Worm (Caenorhabditis elegans) whole organism, midembryonic: ENCODE measurements around the gene sdz-6.

ENCODE experiments used
- T22C8.4 ChIP-seq: fragments of 200-800 bp; sonication (Bioruptor generic); IDR thresholded peaks from 2 replicates; pipeline ENCODE4 v1.3.6; 2022; ENCODE audit warnings: missing genetic modification characterization, missing compliant biosample characterization
- cog-1 ChIP-seq: sonication (generic microtip); optimal IDR thresholded peaks from 2 replicates; lab custom pipeline; 2016; ENCODE audit warnings: missing genetic modification characterization, missing compliant biosample characterization
- flt-1 ChIP-seq: fragments of 200-800 bp; sonication (Bioruptor generic); IDR thresholded peaks from 2 replicates; pipeline ENCODE4 v1.3.6; 2022; ENCODE audit warnings: missing genetic modification characterization, missing compliant biosample characterization
- klf-2 ChIP-seq: fragments of 200-800 bp; sonication (Bioruptor generic); conservative IDR thresholded peaks from 2 replicates; pipeline ENCODE4 v1.3.6; 2022; ENCODE audit warnings: missing genetic modification reagents, missing genetic modification characterization, missing compliant biosample characterization
- med-1 ChIP-seq: sonication (generic microtip); optimal IDR thresholded peaks from 2 replicates; lab custom pipeline; 2017; ENCODE audit warnings: missing genetic modification characterization, mild to moderate bottlenecking, missing compliant biosample characterization, antibody characterized with exemption, missing genetic modification reagents; ENCODE audit not compliant: insufficient read depth
- ref-1 ChIP-seq: fragments of 200-800 bp; sonication (Bioruptor generic); conservative IDR thresholded peaks from 2 replicates; pipeline ENCODE4 v1.3.6; 2022; ENCODE audit warnings: missing genetic modification reagents, missing genetic modification characterization, missing compliant biosample characterization
- tab-1 ChIP-seq: fragments of 200-800 bp; sonication (Bioruptor generic); IDR thresholded peaks from 2 replicates; pipeline ENCODE4 v1.3.6; 2022; ENCODE audit warnings: missing genetic modification characterization, missing compliant biosample characterization
- ztf-23 ChIP-seq: fragments of 200-800 bp; sonication (Bioruptor generic); IDR thresholded peaks from 2 replicates; pipeline ENCODE4 v1.3.6; 2022; ENCODE audit warnings: missing genetic modification reagents, missing genetic modification characterization, missing compliant biosample characterization
- ztf-29 ChIP-seq: fragments of 200-800 bp; sonication (Bioruptor generic); IDR thresholded peaks from 2 replicates; pipeline ENCODE4 v1.3.6; 2022; ENCODE audit warnings: missing genetic modification reagents, missing genetic modification characterization, missing compliant biosample characterization

The sdz-6 gene

DNA sequence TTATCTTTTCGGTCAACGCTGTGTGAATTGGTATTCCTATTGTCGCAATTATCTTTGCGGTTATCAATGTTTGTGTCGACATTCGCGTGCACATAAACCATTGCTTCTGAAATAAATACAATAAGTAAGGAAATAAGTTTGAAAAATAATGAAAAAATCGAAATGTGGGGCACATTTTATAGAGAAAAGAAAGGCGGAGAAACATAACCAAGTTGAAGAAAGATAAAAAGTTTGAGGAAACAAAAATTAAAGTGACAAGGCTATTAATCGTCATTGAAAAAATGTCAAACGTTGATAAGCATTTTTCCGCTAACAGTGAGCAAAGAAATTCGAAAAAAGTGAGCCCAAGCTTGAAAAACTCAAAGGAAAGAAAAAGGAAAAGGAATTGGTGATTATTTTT, 2.0 kb downstream of the sdz-6 start, which contains the start of gene C43D7.4:
C43D7.4 (minus strand) TSS at position 101 of the 400 bp plus-strand sequence.
- TF ChIP-seq tab-1 (GFP tag; lab: Robert Waterston, UW) (no peak), ztf-29 (no peak), med-1 (GFP tag; lab: Kevin White, UChicago) (no peak), ztf-23 (no peak), flt-1 (no peak), klf-2 (no peak), cog-1 (no peak), ref-1 (GFP tag; lab: Robert Waterston, UW) (no peak), T22C8.4 (no peak)

DNA sequence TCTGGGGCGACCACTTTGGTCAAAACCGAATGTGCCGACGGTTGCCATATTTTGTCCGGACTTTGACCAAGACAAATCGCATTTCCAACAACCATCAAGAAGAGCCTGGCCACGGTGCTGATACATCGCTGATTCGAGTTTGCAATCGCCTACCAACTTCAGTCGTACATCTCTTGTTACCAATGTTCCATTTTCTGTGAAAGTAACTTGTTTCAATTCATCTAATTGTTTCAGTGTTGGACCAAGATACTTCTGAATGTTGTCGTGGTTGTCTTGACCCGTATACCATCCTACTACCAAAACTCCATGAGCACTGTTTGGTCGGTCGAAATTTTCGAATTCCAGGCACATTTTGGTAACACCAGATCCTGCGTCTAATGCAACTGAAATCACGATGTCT, 5.0 kb downstream of the sdz-6 start:
- TF ChIP-seq ref-1 (GFP tag; lab: Robert Waterston, UW) (no peak), tab-1 (GFP tag; lab: Robert Waterston, UW) (no peak), ztf-29 (no peak), cog-1 (no peak), med-1 (GFP tag; lab: Kevin White, UChicago) (no peak), T22C8.4 (no peak), klf-2 (no peak), flt-1 (no peak), ztf-23 (no peak)

DNA sequence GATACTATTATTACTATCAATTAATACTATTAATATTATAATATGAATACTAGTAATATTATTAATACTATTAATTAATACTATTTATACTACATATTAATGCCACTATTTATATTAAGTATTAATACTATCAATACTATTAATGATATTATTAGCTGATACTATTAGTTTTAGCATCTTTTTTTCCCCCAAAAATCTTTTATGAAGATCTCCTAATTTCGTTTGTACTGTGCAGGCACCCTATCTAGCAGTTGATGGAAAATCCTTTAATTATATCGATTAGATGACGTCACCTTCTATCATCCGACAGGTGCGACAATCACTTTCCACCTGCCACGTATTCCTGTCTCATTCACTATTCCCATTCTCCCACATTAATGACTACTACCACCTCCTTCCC, 8.8 kb downstream of the sdz-6 start, which contains the start of gene fbxb-65:
fbxb-65 (plus strand) TSS at position 301 of the 400 bp plus-strand sequence.
- TF ChIP-seq T22C8.4: no peak
- no peak for TF ChIP-seq ref-1 (GFP tag; lab: Robert Waterston, UW)
- no peak for TF ChIP-seq klf-2
- TF ChIP-seq ztf-23: no peak
- TF ChIP-seq med-1 (GFP tag; lab: Kevin White, UChicago): no peak
- TF ChIP-seq tab-1 (GFP tag; lab: Robert Waterston, UW): no peak
- TF ChIP-seq flt-1: no peak
- TF ChIP-seq ztf-29: no peak
- no peak for TF ChIP-seq cog-1

DNA sequence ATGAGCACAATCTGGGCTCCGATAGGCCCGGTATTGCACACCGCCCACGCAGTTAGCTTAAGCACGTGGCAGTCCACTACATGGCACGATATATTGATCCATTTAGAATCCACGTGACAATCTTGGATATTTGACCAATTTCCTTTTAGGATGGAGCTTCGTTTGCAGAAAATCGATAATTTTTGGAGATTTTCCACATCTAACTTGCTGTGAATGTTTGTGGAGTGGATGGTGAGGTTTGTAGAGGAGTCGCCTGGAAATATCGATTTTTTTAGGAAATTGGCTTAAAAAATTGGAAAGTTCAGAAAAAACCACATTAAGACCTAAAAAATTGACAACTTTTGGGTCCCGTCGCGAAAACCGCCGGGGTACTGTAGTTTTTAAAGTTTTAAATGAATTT, 16.9 kb downstream of the sdz-6 start:
- peak; percentile 64 for TF ChIP-seq T22C8.4
- no peak for TF ChIP-seq ref-1 (GFP tag; lab: Robert Waterston, UW)

- TF ChIP-seq T22C8.4 (no peak), flt-1 (no peak), ztf-29 (no peak), ztf-23 (no peak), ref-1 (GFP tag; lab: Robert Waterston, UW) (no peak), med-1 (GFP tag; lab: Kevin White, UChicago) (no peak), tab-1 (GFP tag; lab: Robert Waterston, UW) (no peak)
These were observed 31.5 kb downstream of the sdz-6 start for ce11 chrV:19351944-19352343.

DNA sequence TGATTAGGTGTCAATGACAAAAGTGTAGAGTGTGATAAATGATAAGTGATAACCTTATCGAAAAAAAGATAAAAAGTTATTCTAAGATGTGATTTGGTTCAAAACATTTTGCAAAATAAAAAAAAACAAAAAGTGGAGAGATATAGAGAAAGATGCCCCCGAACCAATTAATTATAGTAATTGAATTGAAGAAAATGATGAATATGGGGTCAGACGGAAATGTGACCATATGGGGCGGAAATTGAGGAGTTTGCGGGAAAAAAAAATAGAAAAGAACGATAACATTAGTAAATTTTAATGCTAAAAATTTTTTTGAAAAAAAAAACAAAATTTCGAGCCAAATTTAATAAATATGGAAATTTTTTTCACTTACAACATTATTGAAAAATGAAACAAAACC, 34.1 kb downstream of the sdz-6 start:
- TF ChIP-seq flt-1: no peak
- TF ChIP-seq ref-1 (GFP tag; lab: Robert Waterston, UW): no peak
- no peak for TF ChIP-seq cog-1
- TF ChIP-seq klf-2: no peak
- no peak for TF ChIP-seq ztf-23
- TF ChIP-seq T22C8.4: no peak
- no peak for TF ChIP-seq ztf-29
- TF ChIP-seq med-1 (GFP tag; lab: Kevin White, UChicago): no peak
- no peak for TF ChIP-seq tab-1 (GFP tag; lab: Robert Waterston, UW)

ce11 chrV:19355219-19355618, 34.8 kb downstream of the sdz-6 start:
- TF ChIP-seq T22C8.4 (no peak), cog-1 (no peak), ztf-23 (no peak), tab-1 (GFP tag; lab: Robert Waterston, UW) (no peak), ref-1 (GFP tag; lab: Robert Waterston, UW) (no peak), klf-2 (no peak), flt-1 (no peak), ztf-29 (no peak)

DNA sequence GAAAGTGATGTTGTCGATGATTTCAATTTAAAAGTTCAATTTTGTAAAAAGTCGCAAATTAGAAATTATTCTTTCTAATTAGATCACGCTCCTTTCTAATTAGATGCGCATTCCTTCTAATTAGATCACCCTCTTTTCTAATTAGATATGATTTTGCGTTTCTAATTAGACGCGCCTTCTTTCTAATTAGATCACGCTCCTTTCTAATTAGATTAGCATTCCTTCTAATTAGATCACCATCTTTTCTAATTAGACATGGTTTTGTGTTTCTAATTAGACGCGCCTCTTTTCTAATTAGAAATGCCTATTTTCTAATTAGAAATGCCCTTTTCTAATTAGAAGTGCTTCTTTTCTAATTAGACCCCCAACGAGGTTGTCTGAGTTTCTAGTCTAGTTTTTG, 36.3 kb downstream of the sdz-6 start:
- no peak for TF ChIP-seq ztf-23
- no peak for TF ChIP-seq cog-1
- no peak for TF ChIP-seq flt-1

DNA sequence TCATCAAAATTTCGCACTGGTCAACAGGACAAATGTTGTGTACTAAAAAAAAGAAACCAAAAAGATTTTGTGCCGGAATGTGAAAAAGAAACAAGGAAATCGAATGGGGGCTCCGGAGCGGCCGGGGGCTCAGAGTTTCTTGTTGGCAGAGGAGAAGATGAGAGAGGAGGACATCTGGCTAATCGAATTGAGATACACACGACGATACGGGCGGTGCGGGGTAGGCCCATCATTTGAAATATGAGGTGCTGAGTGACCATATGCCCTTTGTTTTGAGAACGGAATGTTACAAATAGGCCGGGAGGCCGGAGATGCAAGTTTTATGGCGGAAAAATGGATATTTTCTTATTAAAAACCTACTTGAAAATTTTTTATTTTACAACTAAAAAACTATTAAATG, 37.6 kb downstream of the sdz-6 start:
- no peak for TF ChIP-seq cog-1
- TF ChIP-seq klf-2: no peak
- no peak; the same call in 1 of the 2 replicates for TF ChIP-seq flt-1
- TF ChIP-seq T22C8.4: no peak
- no peak for TF ChIP-seq med-1 (GFP tag; lab: Kevin White, UChicago)

DNA sequence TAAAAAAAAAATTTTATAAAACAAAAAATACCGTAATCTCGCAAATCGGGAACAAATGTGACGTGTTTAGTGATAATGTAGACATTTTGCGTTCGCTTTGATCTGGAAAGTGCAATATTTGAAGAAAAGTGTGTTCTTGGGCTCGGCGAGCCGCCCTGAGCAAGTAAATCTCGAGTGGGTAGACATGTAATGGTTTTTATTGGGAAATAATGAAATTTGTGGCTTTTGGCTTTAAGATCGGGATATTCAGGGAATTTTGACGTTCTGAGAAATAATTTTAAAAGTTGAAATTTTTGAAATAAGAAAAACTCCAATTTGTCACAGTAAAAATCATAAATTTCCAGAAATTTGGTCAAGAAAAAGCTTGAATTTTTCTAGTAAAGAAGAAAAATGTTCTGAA, 42.2 kb downstream of the sdz-6 start, which contains the start of gene C14B4.2:
C14B4.2 (minus strand) TSS at position 101 of the 400 bp plus-strand sequence.
- TF ChIP-seq ztf-23: no peak
- TF ChIP-seq tab-1 (GFP tag; lab: Robert Waterston, UW): no peak
- no peak for TF ChIP-seq cog-1
- no peak for TF ChIP-seq T22C8.4
- no peak for TF ChIP-seq ztf-29
- TF ChIP-seq med-1 (GFP tag; lab: Kevin White, UChicago): no peak
- no peak for TF ChIP-seq flt-1

ce11 chrV:19370189-19370588, 49.8 kb downstream of the sdz-6 start, which contains the start of gene Y43F8A.1:
Gene Y43F8A.1 (plus strand): TSS chrV:19370489.
- TF ChIP-seq med-1 (GFP tag; lab: Kevin White, UChicago) (no peak), ztf-29 (no peak), ztf-23 (no peak), T22C8.4 (no peak), klf-2 (no peak), tab-1 (GFP tag; lab: Robert Waterston, UW) (no peak)
